Worm (Caenorhabditis elegans): Measurements from ENCODE around the gene B0491.6.

B0491.6 gene

ce11 chrII:11345570-11346029 is 2.5 kb downstream of the B0491.6 start, which contains the start of gene nduf-11 (continued):
- TF ChIP-seq ceh-27 (GFP tag; optimal IDR thresholded peaks at IDR 0.05) (peak; percentile 34), nhr-120 (GFP tag; IDR thresholded peaks at IDR 0.05) (no peak), sptf-2 (GFP tag; optimal IDR thresholded peaks at IDR 0.05) (no peak), hmg-1.2 (GFP tag; IDR thresholded peaks at IDR 0.05) (peak; percentile 53), attf-6 (GFP tag; IDR thresholded peaks at IDR 0.05) (0 out of 2 replicates have a peak, but pooled peaks have one; percentile 44), madf-6 (GFP tag; IDR thresholded peaks at IDR 0.05) (peak; percentile 80), nhr-80 (tag; optimal IDR thresholded peaks at IDR 0.05) (peak; percentile 32), attf-5 (GFP tag; optimal IDR thresholded peaks at IDR 0.05) (peak; percentile 81), nfya-1 (tag; optimal IDR thresholded peaks at IDR 0.05; ENCODE audit: borderline replicate concordance, insufficient read depth) (no peak), rec-8 (tag; optimal IDR thresholded peaks at IDR 0.05) (no peak), K12H6.12 (tag; optimal IDR thresholded peaks at IDR 0.05) (peak; percentile 5), mcd-1 (GFP tag; IDR thresholded peaks at IDR 0.05) (peak; percentile 90), tlf-1 (GFP tag; optimal IDR thresholded peaks at IDR 0.05) (peak; percentile 72), hrde-1 (tag; optimal IDR thresholded peaks at IDR 0.05; ENCODE audit: borderline replicate concordance) (no peak), ZK185.1 (tag; optimal IDR thresholded peaks at IDR 0.05; ENCODE audit: poor library complexity, severe bottlenecking) (peak; percentile 75), F22D6.2 (tag; optimal IDR thresholded peaks at IDR 0.05) (no peak), ztf-28 (GFP tag; IDR thresholded peaks at IDR 0.05) (no peak), B0336.3 (GFP tag; IDR thresholded peaks at IDR 0.05) (peak; percentile 85), snpc-3.4 (tag; optimal IDR thresholded peaks at IDR 0.05) (peak; percentile 23), rpc-1 (optimal IDR thresholded peaks at IDR 0.05) (no peak), rpc-1 (tag; optimal IDR thresholded peaks at IDR 0.05) (no peak), ztf-3 (GFP tag; optimal IDR thresholded peaks at IDR 0.05) (no peak), mel-28 (tag; optimal IDR thresholded peaks at IDR 0.05; ENCODE audit: borderline replicate concordance) (no peak), nhr-179 (tag; optimal IDR thresholded peaks at IDR 0.05) (no peak), nhr-27 (tag; optimal IDR thresholded peaks at IDR 0.05) (no peak), snpc-1.3 (tag; optimal IDR thresholded peaks at IDR 0.05; ENCODE audit: insufficient read depth) (no peak), madf-8 (GFP tag; conservative IDR thresholded peaks at IDR 0.05) (peak; percentile 51; the same call in 1 of the 2 replicates), C17E4.6 (GFP tag; IDR thresholded peaks at IDR 0.05) (no peak), T26A5.8 (tag; optimal IDR thresholded peaks at IDR 0.05) (no peak), madf-10 (tag; optimal IDR thresholded peaks at IDR 0.05) (peak; percentile 30), B0035.1 (tag; optimal IDR thresholded peaks at IDR 0.05) (peak; percentile 24), cebp-1 (GFP tag; IDR thresholded peaks at IDR 0.05) (no peak), cebp-1 (tag; optimal IDR thresholded peaks at IDR 0.05) (peak; percentile 73), pbrm-1 (GFP tag; IDR thresholded peaks at IDR 0.05) (peak; percentile 71; the same call in 1 of the 2 replicates), zim-3 (tag; optimal IDR thresholded peaks at IDR 0.05) (no peak), lsl-1 (GFP tag; optimal IDR thresholded peaks at IDR 0.05) (peak; percentile 72)

- no peak for TF ChIP-seq nfyb-1 (GFP tag; IDR thresholded peaks at IDR 0.05)
- TF ChIP-seq F37B4.10 (GFP tag; IDR thresholded peaks at IDR 0.05) = no peak
- TF ChIP-seq dpff-1 (tag; optimal IDR thresholded peaks at IDR 0.05) = no peak
- TF ChIP-seq let-526 (GFP tag; IDR thresholded peaks at IDR 0.05) = no peak
- no peak for TF ChIP-seq Y79H2A.3 (GFP tag; conservative IDR thresholded peaks at IDR 0.05)
- TF ChIP-seq lsy-27 (tag; optimal IDR thresholded peaks at IDR 0.05; ENCODE audit: borderline replicate concordance, insufficient read depth) = no peak
- TF ChIP-seq akir-1 (GFP tag; optimal IDR thresholded peaks at IDR 0.05) = no peak
These were observed 3.6 kb downstream of the B0491.6 start for ce11 chrII:11344554-11344953.

All from whole organism, young adult.